Worm (Caenorhabditis elegans): ENCODE data around the gene slcr-46.3.
A peak's percentile ranks its signal among the peaks of the same experiment; 100 is the strongest.

slcr-46.3 gene

DNA sequence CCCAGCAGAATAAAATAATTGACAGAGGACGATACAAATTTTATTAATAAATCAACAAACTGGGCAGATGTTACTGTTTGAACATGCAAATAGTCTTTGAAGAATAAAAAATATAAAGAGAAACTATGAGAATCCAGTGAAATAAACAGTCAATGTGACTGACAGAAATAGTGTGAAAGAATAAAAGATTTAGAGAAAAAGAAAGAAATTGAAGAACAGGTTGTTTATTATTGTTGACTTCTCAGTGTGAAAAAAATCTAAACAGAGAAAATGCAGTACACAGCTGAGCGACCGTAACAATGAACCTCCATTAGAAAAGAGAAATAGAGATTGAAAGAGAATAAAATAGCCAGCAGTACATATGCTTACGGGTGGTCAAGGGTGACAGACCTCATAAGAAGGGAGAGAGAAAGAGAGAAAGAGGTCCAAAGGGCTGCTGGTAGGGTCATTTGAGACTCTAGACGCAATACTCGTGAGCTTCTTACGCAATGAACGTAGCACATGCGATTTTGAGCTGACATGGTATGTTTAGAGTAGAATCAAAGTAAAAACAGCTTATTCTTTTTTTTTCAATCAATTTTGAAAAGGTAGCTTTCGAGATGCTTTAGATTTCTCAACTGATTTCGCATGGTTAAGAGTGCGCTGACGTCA, at the start of gene slcr-46.3:
slcr-46.3 (minus strand) TSS at position 86 of the 651 bp plus-strand sequence.
- TF ChIP-seq pag-3 (tag; optimal IDR thresholded peaks at IDR 0.05; ENCODE audit: borderline replicate concordance, insufficient read depth): no peak
- TF ChIP-seq C16A3.4 (tag; optimal IDR thresholded peaks at IDR 0.05): peak; percentile 13
- peak in 1 of 6 experiments; percentile 9 for TF ChIP-seq elt-3 (tag; optimal IDR thresholded peaks at IDR 0.05)
- TF ChIP-seq vab-15 (tag; optimal IDR thresholded peaks at IDR 0.05): no peak
- no peak for TF ChIP-seq tbx-2 (tag; optimal IDR thresholded peaks at IDR 0.05)
- no peak for TF ChIP-seq hpl-2 (GFP tag; optimal IDR thresholded peaks at IDR 0.05)
- TF ChIP-seq aha-1 (tag; optimal IDR thresholded peaks at IDR 0.05): no peak
- TF ChIP-seq ztf-11 (tag; optimal IDR thresholded peaks at IDR 0.05): no peak
- no peak for TF ChIP-seq sox-4 (tag; optimal IDR thresholded peaks at IDR 0.05)
- no peak for TF ChIP-seq nhr-12 (tag; optimal IDR thresholded peaks at IDR 0.05)
- no peak for TF ChIP-seq egl-27 (tag; optimal IDR thresholded peaks at IDR 0.05)
- TF ChIP-seq snu-23 (GFP tag; optimal IDR thresholded peaks at IDR 0.05): peak; percentile 21
- TF ChIP-seq fkh-4 (tag; optimal IDR thresholded peaks at IDR 0.05; ENCODE audit: borderline replicate concordance): no peak
- TF ChIP-seq lsy-2 (tag; optimal IDR thresholded peaks at IDR 0.05): peak in 1 of 2 experiments; percentile 49
- no peak for TF ChIP-seq grh-1 (GFP tag; IDR thresholded peaks at IDR 0.05)
- no peak for TF ChIP-seq Y116A8C.19 (tag; optimal IDR thresholded peaks at IDR 0.05; ENCODE audit: borderline replicate concordance)
- TF ChIP-seq egl-13 (tag; optimal IDR thresholded peaks at IDR 0.05): no peak
- TF ChIP-seq hlh-17 (GFP tag; optimal IDR thresholded peaks at IDR 0.05; ENCODE audit: borderline replicate concordance): no peak
- TF ChIP-seq jun-1 (tag; optimal IDR thresholded peaks at IDR 0.05): no peak
- no peak for TF ChIP-seq dsc-1 (tag; optimal IDR thresholded peaks at IDR 0.05)
- TF ChIP-seq nhr-85 (tag): peak; percentile 76
- no peak for TF ChIP-seq irx-1 (tag; optimal IDR thresholded peaks at IDR 0.05)
- no peak for TF ChIP-seq ceh-63 (GFP tag; optimal IDR thresholded peaks at IDR 0.05)
- TF ChIP-seq nhr-11 (tag; optimal IDR thresholded peaks at IDR 0.05): no peak
- TF ChIP-seq unc-86 (tag; optimal IDR thresholded peaks at IDR 0.05): no peak
- no peak for TF ChIP-seq fos-1 (tag; optimal IDR thresholded peaks at IDR 0.05)
- no peak for TF ChIP-seq unc-130 (tag; optimal IDR thresholded peaks at IDR 0.05)
- peak; percentile 25 for TF ChIP-seq blmp-1 (tag; optimal IDR thresholded peaks at IDR 0.05)
- TF ChIP-seq F16B12.6 (tag; optimal IDR thresholded peaks at IDR 0.05): no peak
- TF ChIP-seq ceh-82 (tag; optimal IDR thresholded peaks at IDR 0.05): no peak
- TF ChIP-seq pqm-1 (tag; optimal IDR thresholded peaks at IDR 0.05): no peak
- no peak for TF ChIP-seq mab-9 (GFP tag; IDR thresholded peaks at IDR 0.05)
- no peak for TF ChIP-seq efl-3 (GFP tag; optimal IDR thresholded peaks at IDR 0.05)
- peak in 1 of 2 experiments; percentile 37 for TF ChIP-seq lin-35 (GFP tag; optimal IDR thresholded peaks at IDR 0.05)
- TF ChIP-seq swsn-7 (tag; optimal IDR thresholded peaks at IDR 0.05): no peak
- no peak for TF ChIP-seq mef-2 (tag; optimal IDR thresholded peaks at IDR 0.05)
- TF ChIP-seq lin-15B (tag; optimal IDR thresholded peaks at IDR 0.05): no peak
- no peak for TF ChIP-seq tlp-1 (tag; optimal IDR thresholded peaks at IDR 0.05)
- TF ChIP-seq dpl-1 (GFP tag; optimal IDR thresholded peaks at IDR 0.05): peak in 1 of 3 experiments; percentile 5
- TF ChIP-seq lin-39 (tag; optimal IDR thresholded peaks at IDR 0.05): no peak
- TF ChIP-seq C04F5.9 (tag; optimal IDR thresholded peaks at IDR 0.05): no peak
- peak; percentile 7 for TF ChIP-seq mep-1 (tag; optimal IDR thresholded peaks at IDR 0.05)
- peak; percentile 42 for TF ChIP-seq lin-14 (GFP tag; optimal IDR thresholded peaks at IDR 0.05)
- TF ChIP-seq skn-1 (tag; optimal IDR thresholded peaks at IDR 0.05): no peak
- no peak for TF ChIP-seq ama-1 (optimal IDR thresholded peaks at IDR 0.05)
- no peak for TF ChIP-seq efl-1 (optimal IDR thresholded peaks at IDR 0.05)
- no peak for TF ChIP-seq efl-1 (GFP tag; optimal IDR thresholded peaks at IDR 0.05 in 1 of 2)
- no peak for TF ChIP-seq nhr-71 (tag; optimal IDR thresholded peaks at IDR 0.05)
- TF ChIP-seq ces-1 (GFP tag; optimal IDR thresholded peaks at IDR 0.05): no peak
